Fruit fly (Drosophila melanogaster) ovary, adult (tissue): ENCODE results near the gene CG17028.
A peak's percentile ranks its signal among the peaks of the same experiment; 100 is the strongest.

Experiments
- CG17801 ChIP-seq: fragments of 200-800 bp; optimal IDR thresholded peaks from 2 replicates; lab custom pipeline; 2019; ENCODE audit warnings: missing biosample characterization, mild to moderate bottlenecking, missing genetic modification characterization, moderate library complexity; ENCODE audit not compliant: partially characterized antibody

CG17028 gene

dm6 chr3L:15979240-15979639 lies 916 bp downstream of the CG17028 start:
- no peak for TF ChIP-seq CG17801 (GFP tag; lab: Kevin White, UChicago)

dm6 chr3L:15979912-15980311 lies 1.6 kb downstream of the CG17028 start, which contains the start of gene CG17027:
TSS of gene CG17027 (plus strand) at chr3L:15980100.
- TF ChIP-seq CG17801 (GFP tag; lab: Kevin White, UChicago) = no peak

- TF ChIP-seq CG17801 (GFP tag; lab: Kevin White, UChicago) = no peak
Measured at dm6 chr3L:15981403-15981802, 3.1 kb downstream of the CG17028 start.

dm6 chr3L:15982148-15982547 lies 3.8 kb downstream of the CG17028 start:
- TF ChIP-seq CG17801 (GFP tag; lab: Kevin White, UChicago) = no peak

- peak; percentile 99 for TF ChIP-seq CG17801 (GFP tag; lab: Kevin White, UChicago)
Measured at dm6 chr3L:15982783-15983432, 4.6 kb downstream of the CG17028 start, which contains the start of the genes brm and Arl1. TSS of gene brm (minus strand) at chr3L:15982869. TSS of gene Arl1 (plus strand) at chr3L:15983135.

dm6 chr3L:15987635-15988034 lies 9.3 kb downstream of the CG17028 start, which contains the start of gene PolD1:
TSS of gene PolD1 (minus strand) at chr3L:15987815.
- no peak for TF ChIP-seq CG17801 (GFP tag; lab: Kevin White, UChicago)

- peak; percentile 37 for TF ChIP-seq CG17801 (GFP tag; lab: Kevin White, UChicago)
Measured at dm6 chr3L:15988039-15988546, 9.8 kb downstream of the CG17028 start, which contains the start of gene Hip14. TSS of gene Hip14 (plus strand) at chr3L:15988236.

dm6 chr3L:15996019-15996418 lies 17.7 kb downstream of the CG17028 start:
- no peak for TF ChIP-seq CG17801 (GFP tag; lab: Kevin White, UChicago)

- TF ChIP-seq CG17801 (GFP tag; lab: Kevin White, UChicago) = no peak
Measured at dm6 chr3L:15998217-15998616, 19.9 kb downstream of the CG17028 start.

- TF ChIP-seq CG17801 (GFP tag; lab: Kevin White, UChicago) = no peak
Measured at dm6 chr3L:15999358-16000005, 21.2 kb downstream of the CG17028 start.

dm6 chr3L:16001164-16001679 lies 22.9 kb downstream of the CG17028 start:
- peak; percentile 56 for TF ChIP-seq CG17801 (GFP tag; lab: Kevin White, UChicago)

- peak; percentile 25 for TF ChIP-seq CG17801 (GFP tag; lab: Kevin White, UChicago)
Measured at dm6 chr3L:16002116-16002716, 23.9 kb downstream of the CG17028 start.

- TF ChIP-seq CG17801 (GFP tag; lab: Kevin White, UChicago) = peak; percentile 68
Measured at dm6 chr3L:16004401-16005237, 26.3 kb downstream of the CG17028 start, which contains the start of the genes hzg and mRpS31. TSS of gene hzg (minus strand) at chr3L:16004736. TSS of gene mRpS31 (plus strand) at chr3L:16005193.

- no peak for TF ChIP-seq CG17801 (GFP tag; lab: Kevin White, UChicago)
Measured at dm6 chr3L:16010176-16010575, 31.9 kb downstream of the CG17028 start.
